Fruit fly (Drosophila melanogaster): ENCODE results near the gene CG3638.
A peak's percentile ranks its signal among the peaks of the same experiment; 100 is the strongest.

DNA sequence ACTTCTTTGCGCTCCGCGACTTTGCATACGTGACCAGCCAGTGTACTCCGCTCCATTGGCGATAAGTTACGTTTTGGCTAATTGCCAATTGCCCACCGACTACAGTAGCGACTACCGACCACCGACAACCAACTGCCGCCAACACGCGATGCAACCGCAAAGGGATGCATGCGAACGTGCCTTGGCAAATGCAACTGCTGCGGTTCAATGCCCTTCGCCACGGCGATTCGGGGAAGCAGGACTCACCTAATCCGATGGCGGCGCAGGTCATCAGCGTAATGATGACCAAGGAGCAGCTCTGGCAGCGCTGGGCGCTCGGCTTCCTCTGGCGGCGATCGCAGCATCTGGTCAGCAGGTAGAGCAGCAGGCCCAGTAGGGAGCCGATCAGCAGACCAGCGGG lies 10.6 kb downstream of the CG3638 start:
- TF ChIP-seq Pif1B (GFP tag; optimal IDR thresholded peaks at IDR 0.05): no peak
- TF ChIP-seq CG32121 (GFP tag; IDR thresholded peaks at IDR 0.05): no peak
- TF ChIP-seq EcR (GFP tag; optimal IDR thresholded peaks at IDR 0.05): peak; percentile 23
- no peak for TF ChIP-seq CG8159 (tag; optimal IDR thresholded peaks at IDR 0.05)
- no peak for TF ChIP-seq CG4496 (GFP tag; IDR thresholded peaks at IDR 0.05)
- no peak for TF ChIP-seq fd96Ca (GFP tag; IDR thresholded peaks at IDR 0.05)
- TF ChIP-seq rn (GFP tag; IDR thresholded peaks at IDR 0.05): no peak
- TF ChIP-seq CG9948 (tag; optimal IDR thresholded peaks at IDR 0.05): no peak
- no peak for TF ChIP-seq CG13204 (GFP tag; optimal IDR thresholded peaks at IDR 0.05)
